Fruit fly (Drosophila melanogaster): Measurements from ENCODE around the gene CG9525.
A peak's percentile ranks its signal among the peaks of the same experiment; 100 is the strongest.

CG9525 gene

dm6 chr2L:8952194-8953037 is 9.7 kb downstream of the CG9525 start (continued):
- no peak for TF ChIP-seq toy (GFP tag; IDR thresholded peaks at IDR 0.05)
- no peak for TF ChIP-seq CG16779 (GFP tag; IDR thresholded peaks at IDR 0.05)
- no peak for TF ChIP-seq Vsx1 (GFP tag; optimal IDR thresholded peaks at IDR 0.05)
- TF ChIP-seq disco-r (GFP tag; optimal IDR thresholded peaks at IDR 0.05) = no peak
- peak; percentile 57 for TF ChIP-seq H2.0 (GFP tag; IDR thresholded peaks at IDR 0.05)
- TF ChIP-seq CG13624 (GFP tag; optimal IDR thresholded peaks at IDR 0.05) = peak; percentile 37
- TF ChIP-seq hkb (optimal IDR thresholded peaks at IDR 0.05) = no peak
- peak; percentile 66 for TF ChIP-seq hkb (GFP tag; IDR thresholded peaks at IDR 0.05)
- no peak for TF ChIP-seq CG7357 (GFP tag; IDR thresholded peaks at IDR 0.05)
- peak; percentile 29 for TF ChIP-seq CG18764 (GFP tag; optimal IDR thresholded peaks at IDR 0.05)
- peak; percentile 39 for TF ChIP-seq CG15269 (tag; optimal IDR thresholded peaks at IDR 0.05)
- no peak for TF ChIP-seq pb (GFP tag; optimal IDR thresholded peaks at IDR 0.05)
- no peak for TF ChIP-seq CG30431 (GFP tag; optimal IDR thresholded peaks at IDR 0.05)
- TF ChIP-seq CG11723 (GFP tag; optimal IDR thresholded peaks at IDR 0.05) = peak; percentile 11
- no peak for TF ChIP-seq Dip2 (GFP tag; IDR thresholded peaks at IDR 0.05)
- peak; percentile 65 for TF ChIP-seq CG9932 (GFP tag; IDR thresholded peaks at IDR 0.05)
- peak; percentile 46; the same call in 1 of the 3 replicates for TF ChIP-seq ase (GFP tag; IDR thresholded peaks at IDR 0.05)
- TF ChIP-seq Hey (tag; optimal IDR thresholded peaks at IDR 0.05) = no peak
- TF ChIP-seq ssp (GFP tag; IDR thresholded peaks at IDR 0.05) = no peak
- no peak for TF ChIP-seq crp (GFP tag; optimal IDR thresholded peaks at IDR 0.05)
- peak; percentile 3 for TF ChIP-seq CG14710 (tag; optimal IDR thresholded peaks at IDR 0.05)
- peak; percentile 46 for TF ChIP-seq Side (GFP tag; optimal IDR thresholded peaks at IDR 0.05)
- no peak for TF ChIP-seq fd64A (GFP tag; optimal IDR thresholded peaks at IDR 0.05)
- peak; percentile 55 for TF ChIP-seq Chrac-16 (GFP tag; optimal IDR thresholded peaks at IDR 0.05)
- no peak for TF ChIP-seq CG13123 (GFP tag; optimal IDR thresholded peaks at IDR 0.05)
- no peak for TF ChIP-seq pita (GFP tag; optimal IDR thresholded peaks at IDR 0.05)
- TF ChIP-seq CG4282 (GFP tag; optimal IDR thresholded peaks at IDR 0.05) = peak; percentile 10
- TF ChIP-seq pros (GFP tag; optimal IDR thresholded peaks at IDR 0.05) = no peak
- no peak for TF ChIP-seq abd-A (tag; optimal IDR thresholded peaks at IDR 0.05)
- no peak for TF ChIP-seq CG4404 (GFP tag; IDR thresholded peaks at IDR 0.05)
- TF ChIP-seq gsb-n (tag; optimal IDR thresholded peaks at IDR 0.05) = no peak
- no peak for TF ChIP-seq Dad (GFP tag; optimal IDR thresholded peaks at IDR 0.05)
- 0 out of 2 replicates have a peak, but pooled peaks have one; percentile 26 for TF ChIP-seq CG4730 (GFP tag; IDR thresholded peaks at IDR 0.05)
- no peak for TF ChIP-seq h (optimal IDR thresholded peaks at IDR 0.05)
- TF ChIP-seq lab (GFP tag; optimal IDR thresholded peaks at IDR 0.05) = peak; percentile 88
- peak; percentile 7 to 25 for TF ChIP-seq Pdp1 (GFP tag; optimal IDR thresholded peaks at IDR 0.05)
- TF ChIP-seq Fer1 (GFP tag; optimal IDR thresholded peaks at IDR 0.05) = peak; percentile 33
- TF ChIP-seq CG15073 (GFP tag; optimal IDR thresholded peaks at IDR 0.05) = no peak
- no peak for TF ChIP-seq CG10274 (GFP tag; optimal IDR thresholded peaks at IDR 0.05)
- peak; percentile 50 for TF ChIP-seq CG3163 (GFP tag; optimal IDR thresholded peaks at IDR 0.05)
- TF ChIP-seq Oli (tag; optimal IDR thresholded peaks at IDR 0.05) = peak; percentile 31
- no peak for TF ChIP-seq ro (GFP tag; IDR thresholded peaks at IDR 0.05)
- no peak for TF ChIP-seq CG6175 (GFP tag; IDR thresholded peaks at IDR 0.05)
- TF ChIP-seq Atf6 (GFP tag; IDR thresholded peaks at IDR 0.05) = peak; percentile 66
- peak; percentile 67 for TF ChIP-seq CG32772 (GFP tag; IDR thresholded peaks at IDR 0.05)
- peak; percentile 71 for TF ChIP-seq slbo (GFP tag; IDR thresholded peaks at IDR 0.05)
- TF ChIP-seq sna (GFP tag; IDR thresholded peaks at IDR 0.05; ENCODE audit: partially characterized antibody) = no peak
- TF ChIP-seq CG12219 (GFP tag; optimal IDR thresholded peaks at IDR 0.05) = peak; percentile 30
- TF ChIP-seq CG1602 (GFP tag; optimal IDR thresholded peaks at IDR 0.05) = peak; percentile 4
- peak; percentile 64 for TF ChIP-seq chn (GFP tag; optimal IDR thresholded peaks at IDR 0.05)
- TF ChIP-seq yki (optimal IDR thresholded peaks at IDR 0.05) = no peak

Measured in whole organism, embryonic.